Fruit fly (Drosophila melanogaster) whole organism, adult: ENCODE measurements around the gene Taf10b.

Experiments
- CG1620 ChIP-seq: fragments of 200-800 bp; sonication (Bioruptor generic); optimal IDR thresholded peaks from 2 replicates; lab custom pipeline; 2016; ENCODE audit warnings: missing biosample characterization, missing genetic modification characterization
- CG33017 ChIP-seq: fragments of 200-800 bp; sonication (Bioruptor generic); optimal IDR thresholded peaks from 2 replicates; lab custom pipeline; 2018; ENCODE audit warnings: missing biosample characterization, mild to moderate bottlenecking, missing genetic modification characterization, moderate library complexity
- Hr96 ChIP-seq: fragments of 200-800 bp; sonication (Bioruptor generic); optimal IDR thresholded peaks from 2 replicates; lab custom pipeline; 2016; ENCODE audit warnings: missing biosample characterization, missing genetic modification characterization
- kay ChIP-seq: fragments of 200-800 bp; sonication (Bioruptor generic); peaks from one replicate; lab custom pipeline; 2016; ENCODE audit warnings: missing biosample characterization, missing genetic modification characterization, borderline replicate concordance
- ovo ChIP-seq: fragments of 200-800 bp; sonication (Bioruptor generic); optimal IDR thresholded peaks from 2 replicates; lab custom pipeline; 2016; ENCODE audit warnings: missing biosample characterization, missing genetic modification characterization
- tj ChIP-seq: fragments of 200-800 bp; sonication (Bioruptor generic); optimal IDR thresholded peaks from 3 replicates; lab custom pipeline; 2017; ENCODE audit warnings: missing biosample characterization, mild to moderate bottlenecking, missing genetic modification characterization, moderate library complexity

dm6 chr2L:2757930-2758556, 9.6 kb downstream of the Taf10b start:
- TF ChIP-seq tj (GFP tag; lab: Kevin White, UChicago) (no peak), kay (GFP tag; lab: Kevin White, UChicago) (no peak), ovo (GFP tag; lab: Kevin White, UChicago) (no peak), CG1620 (GFP tag; lab: Kevin White, UChicago) (no peak), CG33017 (tag; lab: Kevin White, UChicago) (no peak), Hr96 (no peak)
